Fruit fly (Drosophila melanogaster) whole organism, wandering third instar larva: ENCODE results near the gene Mco4.

Experiments
- Abd-B ChIP-seq: fragments of >200 bp; optimal IDR thresholded peaks from 2 replicates; lab custom pipeline; 2017; ENCODE audit warnings: missing biosample characterization, missing genetic modification characterization
- Hnf4 ChIP-seq: fragments of 200-800 bp; sonication (Bioruptor generic); optimal IDR thresholded peaks from 2 replicates; lab custom pipeline; 2016; ENCODE audit warnings: missing biosample characterization, mild to moderate bottlenecking, missing genetic modification characterization
- Vsx2 ChIP-seq: fragments of 200-300, 225-300 bp; sonication (Bioruptor generic); optimal IDR thresholded peaks from 2 replicates; lab custom pipeline; 2018; ENCODE audit warnings: missing biosample characterization, missing genetic modification characterization; ENCODE audit not compliant: partially characterized antibody
- woc ChIP-seq: sonication (Bioruptor generic); optimal IDR thresholded peaks from 2 replicates; lab custom pipeline; 2016; ENCODE audit warnings: missing biosample characterization, mild to moderate bottlenecking, missing genetic modification characterization

DNA sequence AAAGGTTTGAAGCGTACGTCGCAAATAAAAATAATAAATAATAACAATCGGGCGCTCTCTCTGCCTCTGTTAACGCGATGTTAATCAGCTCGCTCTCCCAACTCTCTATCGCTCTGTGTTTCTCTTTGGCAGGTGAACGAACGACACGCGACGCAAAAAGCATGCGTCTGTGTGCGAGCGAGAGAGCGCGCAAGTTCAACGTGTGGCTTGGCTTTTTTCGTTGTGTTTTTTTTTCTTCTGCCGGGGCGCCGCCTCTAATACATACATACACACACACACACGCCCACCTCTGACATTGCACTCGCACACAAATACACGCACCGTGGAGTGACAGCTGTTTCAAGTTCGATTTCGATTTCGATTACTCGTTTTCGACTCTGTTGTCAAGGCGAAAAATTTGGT is 22.7 kb upstream of the Mco4 start:
- no peak for TF ChIP-seq Hnf4 (GFP tag; lab: Kevin White, UChicago)
- no peak for TF ChIP-seq woc (GFP tag; lab: Kevin White, UChicago)
- no peak for TF ChIP-seq Abd-B (GFP tag; lab: Kevin White, UChicago)
- peak; percentile 40 for TF ChIP-seq Vsx2
